Worm (Caenorhabditis elegans) whole organism, L3 larva: ENCODE results near the gene eif-3.G.

Source experiments
- aly-2 ChIP-seq: fragments of 150-350 bp; optimal IDR thresholded peaks from 2 replicates; lab custom pipeline; 2014; ENCODE audit warnings: missing biosample characterization, missing genetic modification characterization
- ceh-28 ChIP-seq: fragments of 150-350 bp; optimal IDR thresholded peaks from 2 replicates; lab custom pipeline; 2014; ENCODE audit warnings: missing biosample characterization, missing genetic modification reagents, missing genetic modification characterization
- ceh-9 ChIP-seq: sonication (generic microtip); optimal IDR thresholded peaks from 2 replicates; lab custom pipeline; 2018; ENCODE audit warnings: missing biosample characterization, missing genetic modification characterization
- egl-27 ChIP-seq: sonication (generic microtip); optimal IDR thresholded peaks from 4 replicates; lab custom pipeline; 2017; ENCODE audit warnings: missing biosample characterization, missing genetic modification reagents, missing genetic modification characterization
- eor-1 ChIP-seq, 2 experiments: fragments of 150-350 bp; optimal IDR thresholded peaks; 2 replicates each; lab custom pipeline; 2014 to 2018; ENCODE audit warnings: missing biosample characterization in 2 of 2, missing genetic modification characterization in 2 of 2
- fkh-10 ChIP-seq: sonication (generic microtip); optimal IDR thresholded peaks from 2 replicates; lab custom pipeline; 2017; ENCODE audit warnings: missing biosample characterization, missing genetic modification reagents, missing genetic modification characterization
- nhr-12 ChIP-seq: fragments of 150-350 bp; optimal IDR thresholded peaks from 2 replicates; lab custom pipeline; 2014; ENCODE audit warnings: missing biosample characterization, missing genetic modification characterization
- nhr-23 ChIP-seq: fragments of 150-350 bp; optimal IDR thresholded peaks from 2 replicates; lab custom pipeline; 2014; ENCODE audit warnings: missing biosample characterization, missing genetic modification reagents, missing genetic modification characterization
- nhr-25 ChIP-seq: sonication (generic microtip); optimal IDR thresholded peaks from 2 replicates; lab custom pipeline; 2017; ENCODE audit warnings: missing biosample characterization, missing genetic modification characterization
- nhr-28 ChIP-seq: fragments of 150-350 bp; optimal IDR thresholded peaks from 2 replicates; lab custom pipeline; 2014; ENCODE audit warnings: missing biosample characterization, missing genetic modification characterization
- unc-62 ChIP-seq: fragments of 150-350 bp; sonication (generic microtip); optimal IDR thresholded peaks from 4 replicates; lab custom pipeline; 2014; ENCODE audit warnings: missing biosample characterization, missing genetic modification reagents, missing genetic modification characterization

DNA sequence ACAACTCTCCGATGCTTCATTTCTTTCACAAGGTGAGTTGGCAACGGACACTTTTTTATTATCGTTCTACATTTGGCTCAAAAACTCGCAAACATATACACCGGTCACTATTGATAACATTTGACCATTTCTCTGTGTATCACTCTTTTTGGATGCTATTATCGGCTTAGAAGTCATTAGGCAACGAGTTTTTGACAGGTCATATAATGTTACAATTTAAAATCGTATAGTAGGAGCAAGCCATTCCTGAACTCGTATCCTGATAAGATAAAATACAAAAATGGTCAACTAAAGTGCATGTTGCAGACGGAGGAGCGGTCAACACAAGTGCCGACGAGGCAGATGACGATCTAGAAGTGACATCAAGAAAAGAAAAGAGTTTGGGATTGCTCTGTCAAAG is 29.6 kb upstream of the eif-3.G start:
- no peak for TF ChIP-seq aly-2
- TF ChIP-seq nhr-23 (tag; lab: Kevin White, UChicago) = no peak
- TF ChIP-seq nhr-28 (tag; lab: Kevin White, UChicago) = no peak
- no peak for TF ChIP-seq ceh-9
- TF ChIP-seq nhr-25 (tag; lab: Kevin White, UChicago) = no peak
- no peak for TF ChIP-seq eor-1 (tag; optimal IDR thresholded peaks at IDR 0.05; lab: Kevin White, UChicago)
- no peak for TF ChIP-seq fkh-10 (GFP tag; lab: Kevin White, UChicago)
- no peak for TF ChIP-seq ceh-28 (tag; lab: Kevin White, UChicago)
- no peak for TF ChIP-seq egl-27
- no peak for TF ChIP-seq unc-62 (GFP tag; lab: Kevin White, UChicago)
- TF ChIP-seq nhr-12 = no peak
